Worm (Caenorhabditis elegans): Measurements from ENCODE around the gene C34C12.8.

C34C12.8 gene

DNA sequence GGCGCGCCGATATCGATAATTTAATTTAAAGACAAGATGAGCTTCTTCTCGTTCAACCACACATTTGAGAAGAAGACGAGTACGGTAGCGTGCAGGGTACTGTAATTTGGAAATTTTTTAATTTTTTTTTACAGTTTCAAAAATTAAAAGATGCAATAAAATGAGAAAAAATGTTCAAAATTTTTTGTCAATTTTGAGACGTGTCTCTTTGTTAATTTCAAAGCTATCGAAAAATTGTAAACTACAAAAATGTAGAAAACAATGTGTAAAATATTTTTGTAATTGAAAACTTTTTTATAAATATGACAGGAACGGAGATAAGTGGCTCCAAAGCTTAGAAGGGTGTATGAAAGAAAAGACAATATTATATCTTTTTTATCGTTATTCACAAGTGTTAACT, 28.8 kb upstream of the C34C12.8 start, which contains the start of gene K01A11.1:
K01A11.1 (minus strand) TSS at position 101 of the 400 bp plus-strand sequence.
- TF ChIP-seq mdl-1 (tag; optimal IDR thresholded peaks at IDR 0.05) (no peak), lin-13 (GFP tag; optimal IDR thresholded peaks at IDR 0.05) (no peak), mbf-1 (tag; optimal IDR thresholded peaks at IDR 0.05) (no peak), elt-3 (tag; optimal IDR thresholded peaks at IDR 0.05) (no peak), ama-1 (optimal IDR thresholded peaks at IDR 0.05) (no peak), fos-1 (tag; optimal IDR thresholded peaks at IDR 0.05) (no peak), ZK546.5 (tag; optimal IDR thresholded peaks at IDR 0.05) (no peak), ceh-16 (tag; optimal IDR thresholded peaks at IDR 0.05) (no peak), egl-27 (tag; optimal IDR thresholded peaks at IDR 0.05) (no peak), unc-62 (GFP tag; optimal IDR thresholded peaks at IDR 0.05) (no peak), unc-39 (tag; optimal IDR thresholded peaks at IDR 0.05) (no peak), nhr-237 (tag; optimal IDR thresholded peaks at IDR 0.05) (no peak)

DNA sequence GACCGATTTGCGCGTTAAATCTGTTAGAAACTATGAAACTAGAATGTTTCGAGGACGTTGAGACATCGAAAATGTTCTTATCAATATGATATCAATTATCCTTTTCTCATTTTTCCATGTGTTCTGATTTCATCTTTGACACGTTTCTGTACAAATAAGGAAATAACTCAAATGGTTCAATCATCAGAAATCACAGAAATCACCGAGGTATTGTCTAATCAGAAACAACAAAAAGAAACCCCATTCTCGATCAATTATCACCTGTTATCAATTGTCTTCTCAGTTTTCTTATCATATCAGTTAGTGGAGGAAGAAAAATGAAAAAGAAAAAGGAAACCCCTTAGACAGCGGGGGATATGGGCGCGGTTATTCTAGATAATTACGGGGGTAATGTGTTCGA, 25.1 kb upstream of the C34C12.8 start:
- TF ChIP-seq sma-3 (GFP tag; optimal IDR thresholded peaks at IDR 0.05) = peak; percentile 41
- TF ChIP-seq snpc-4 (tag; optimal IDR thresholded peaks at IDR 0.05) = no peak
- peak; percentile 28 for TF ChIP-seq crh-2 (tag; optimal IDR thresholded peaks at IDR 0.05)
- TF ChIP-seq elt-1 (tag; optimal IDR thresholded peaks at IDR 0.05) = no peak
- no peak for TF ChIP-seq sem-4 (tag; optimal IDR thresholded peaks at IDR 0.05)
- TF ChIP-seq lin-39 (tag; optimal IDR thresholded peaks at IDR 0.05) = no peak
- TF ChIP-seq lin-13 (GFP tag; optimal IDR thresholded peaks at IDR 0.05) = no peak
- no peak for TF ChIP-seq ama-1 (optimal IDR thresholded peaks at IDR 0.05)
- peak; percentile 82 for TF ChIP-seq sma-9 (GFP tag; optimal IDR thresholded peaks at IDR 0.05)
- no peak for TF ChIP-seq sma-9 (tag; optimal IDR thresholded peaks at IDR 0.05)
- TF ChIP-seq Y55F3AM.14 (GFP tag; optimal IDR thresholded peaks at IDR 0.05) = no peak
- no peak for TF ChIP-seq mbf-1 (tag; optimal IDR thresholded peaks at IDR 0.05)
- peak; percentile 67 for TF ChIP-seq nhr-21 (tag; optimal IDR thresholded peaks at IDR 0.05)
- peak; percentile 44 for TF ChIP-seq egl-27 (tag; optimal IDR thresholded peaks at IDR 0.05)
- TF ChIP-seq zag-1 (tag; optimal IDR thresholded peaks at IDR 0.05) = no peak
- TF ChIP-seq fos-1 (tag; optimal IDR thresholded peaks at IDR 0.05) = peak; percentile 73
- TF ChIP-seq gmeb-1 (tag; optimal IDR thresholded peaks at IDR 0.05) = peak; percentile 10
- no peak for TF ChIP-seq nhr-77 (tag; optimal IDR thresholded peaks at IDR 0.05)
- TF ChIP-seq unc-62 (GFP tag; optimal IDR thresholded peaks at IDR 0.05) = no peak
- no peak for TF ChIP-seq nhr-129 (tag; optimal IDR thresholded peaks at IDR 0.05)
- peak; percentile 34 for TF ChIP-seq nhr-25 (tag; optimal IDR thresholded peaks at IDR 0.05)
- TF ChIP-seq lsy-2 (tag; optimal IDR thresholded peaks at IDR 0.05) = no peak
- no peak for TF ChIP-seq nhr-11 (tag; optimal IDR thresholded peaks at IDR 0.05)

- TF ChIP-seq egl-27 (tag; optimal IDR thresholded peaks at IDR 0.05) (no peak), mab-5 (tag; optimal IDR thresholded peaks at IDR 0.05) (peak; percentile 49), sma-9 (GFP tag; optimal IDR thresholded peaks at IDR 0.05) (no peak), sma-9 (tag; optimal IDR thresholded peaks at IDR 0.05) (no peak), dmd-4 (tag; optimal IDR thresholded peaks at IDR 0.05) (no peak), lsy-2 (tag; optimal IDR thresholded peaks at IDR 0.05) (peak in 1 of 2 experiments; percentile 40), zag-1 (tag; optimal IDR thresholded peaks at IDR 0.05) (peak; percentile 77), unc-39 (tag; optimal IDR thresholded peaks at IDR 0.05) (no peak), mbf-1 (tag; optimal IDR thresholded peaks at IDR 0.05) (no peak), unc-62 (GFP tag; optimal IDR thresholded peaks at IDR 0.05) (peak; percentile 18), nhr-23 (tag; optimal IDR thresholded peaks at IDR 0.05) (no peak), unc-55 (GFP tag; optimal IDR thresholded peaks at IDR 0.05) (peak; percentile 47), C34F6.9 (tag; optimal IDR thresholded peaks at IDR 0.05) (no peak), R02D3.7 (tag; optimal IDR thresholded peaks at IDR 0.05) (no peak), crh-2 (tag; optimal IDR thresholded peaks at IDR 0.05) (peak; percentile 76)
Observed at ce11 chrIII:3437139-3437538, 23.1 kb upstream of the C34C12.8 start.

DNA sequence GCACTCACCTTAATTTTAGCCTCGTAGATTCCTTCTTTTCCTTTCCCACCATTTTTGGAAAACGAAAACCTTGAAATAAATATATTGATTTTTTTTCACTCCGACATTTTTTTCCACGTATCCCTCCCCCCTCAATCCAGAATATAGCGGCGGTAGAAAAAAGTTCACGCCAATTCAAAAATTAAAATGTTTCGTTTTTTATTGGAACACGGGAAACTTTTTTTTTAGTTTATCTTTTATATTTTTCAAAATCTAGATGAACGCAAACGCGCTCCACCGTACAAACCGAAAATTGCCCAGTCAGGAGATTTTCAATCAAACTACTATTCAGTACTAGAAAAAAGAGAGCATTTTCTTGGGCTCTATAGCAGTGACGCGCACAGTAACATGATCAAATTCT, 16.1 kb upstream of the C34C12.8 start, which contains the start of gene spe-41:
spe-41 (minus strand) TSS at position 72 of the 400 bp plus-strand sequence.
- TF ChIP-seq ztf-11 (tag; optimal IDR thresholded peaks at IDR 0.05) = no peak
- TF ChIP-seq sma-9 (GFP tag; optimal IDR thresholded peaks at IDR 0.05) = no peak
- no peak for TF ChIP-seq sma-9 (tag; optimal IDR thresholded peaks at IDR 0.05)
- TF ChIP-seq sma-3 (GFP tag; optimal IDR thresholded peaks at IDR 0.05) = no peak
- no peak for TF ChIP-seq nhr-23 (tag; optimal IDR thresholded peaks at IDR 0.05)
- TF ChIP-seq zag-1 (tag; optimal IDR thresholded peaks at IDR 0.05) = no peak
- no peak for TF ChIP-seq unc-55 (GFP tag; optimal IDR thresholded peaks at IDR 0.05)
- no peak for TF ChIP-seq snpc-4 (tag; optimal IDR thresholded peaks at IDR 0.05)
- TF ChIP-seq C34F6.9 (tag; optimal IDR thresholded peaks at IDR 0.05) = no peak
- no peak for TF ChIP-seq egl-27 (tag; optimal IDR thresholded peaks at IDR 0.05)
- TF ChIP-seq ztf-4 (tag; optimal IDR thresholded peaks at IDR 0.05) = no peak
- no peak for TF ChIP-seq ZK546.5 (tag; optimal IDR thresholded peaks at IDR 0.05)
- no peak for TF ChIP-seq lin-13 (GFP tag; optimal IDR thresholded peaks at IDR 0.05)

Data from whole organism, L2 larva.